Fruit fly (Drosophila melanogaster) Kc167 (cell line): ENCODE data around the gene CG14411.

Source experiments
- Myc ChIP-seq: fragments of >200 bp; optimal IDR thresholded peaks from 2 replicates; lab custom pipeline; 2017; ENCODE audit warnings: missing external identifiers
- Sin3A ChIP-seq: fragments of >200 bp; optimal IDR thresholded peaks from 2 replicates; lab custom pipeline; 2018; ENCODE audit warnings: missing external identifiers
- h ChIP-seq: fragments of >200 bp; optimal IDR thresholded peaks from 3 replicates; lab custom pipeline; 2018; ENCODE audit warnings: missing external identifiers
- insv ChIP-seq: fragments of >200 bp; optimal IDR thresholded peaks from 3 replicates; lab custom pipeline; 2018; ENCODE audit warnings: missing external identifiers
- psq ChIP-seq: fragments of >200 bp; optimal IDR thresholded peaks from 2 replicates; lab custom pipeline; 2017; ENCODE audit warnings: missing external identifiers
- ttk ChIP-seq: sonication (Bioruptor generic); optimal IDR thresholded peaks from 2 replicates; lab custom pipeline; 2017; ENCODE audit warnings: missing external identifiers

DNA sequence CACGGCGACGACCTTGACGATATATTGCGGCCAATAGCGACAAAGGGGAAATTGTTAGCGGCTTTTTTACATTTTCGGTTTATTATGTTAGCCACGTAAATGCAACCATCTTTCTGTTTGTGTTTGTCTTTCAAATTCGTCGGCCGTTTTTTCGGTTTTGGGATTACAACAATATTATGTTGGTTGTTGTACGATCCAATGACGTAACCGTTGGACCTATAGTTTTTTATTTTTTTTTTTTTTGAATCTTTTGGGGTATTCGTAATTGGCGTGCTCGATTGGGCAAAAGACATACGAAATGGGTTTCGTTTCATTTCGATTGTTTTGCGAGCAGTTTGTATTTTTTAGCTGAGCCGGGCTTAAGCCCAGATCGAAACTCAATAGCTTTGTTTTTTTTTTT lies 34.5 kb downstream of the CG14411 start:
- TF ChIP-seq h (no peak), Sin3A (lab: Kevin White, UChicago) (no peak), Myc (lab: Kevin White, UChicago) (no peak), insv (lab: Kevin White, UChicago) (no peak), psq (lab: Kevin White, UChicago) (no peak), ttk (lab: Kevin White, UChicago) (no peak)
